Fruit fly (Drosophila melanogaster) whole organism, wandering third instar larva: ENCODE results near the gene CG33095.

Experiments
- CG9705 ChIP-seq: fragments of 200-800 bp; sonication (Bioruptor generic); optimal IDR thresholded peaks from 2 replicates; lab custom pipeline; 2018; ENCODE audit warnings: missing biosample characterization, mild to moderate bottlenecking, missing genetic modification characterization
- Dif ChIP-seq: fragments of 200-275, 200-300 bp; sonication (Bioruptor generic); optimal IDR thresholded peaks from 2 replicates; lab custom pipeline; 2018; ENCODE audit warnings: missing biosample characterization, missing genetic modification characterization; ENCODE audit not compliant: partially characterized antibody
- Rel ChIP-seq, 2 experiments: fragments of 200-800 bp; sonication (Bioruptor generic) in 1 of 2; optimal IDR thresholded peaks; 2 replicates in 1 of 2; 3 replicates in 1 of 2; lab custom pipeline; 2016 to 2019; ENCODE audit warnings: mild to moderate bottlenecking in 2 of 2, missing biosample characterization in 2 of 2, missing genetic modification characterization in 2 of 2, moderate library complexity in 1 of 2
- br ChIP-seq: fragments of 200-800 bp; sonication (Bioruptor generic); optimal IDR thresholded peaks from 2 replicates; lab custom pipeline; 2016; ENCODE audit warnings: missing biosample characterization, missing genetic modification characterization
- dl ChIP-seq, 2 experiments: fragments of 175-275, 200-275 bp in 1 of 2; fragments of 200-275 bp in 1 of 2; sonication (Bioruptor generic); optimal IDR thresholded peaks; lab custom pipeline; 2018; ENCODE audit warnings: mild to moderate bottlenecking in 2 of 2, missing biosample characterization in 2 of 2, missing genetic modification characterization in 2 of 2, moderate library complexity in 2 of 2; ENCODE audit not compliant: partially characterized antibody in 2 of 2, insufficient read depth in 1 of 2
- rgr ChIP-seq: fragments of 200-800 bp; sonication (Bioruptor generic); optimal IDR thresholded peaks from 3 replicates; lab custom pipeline; 2016; ENCODE audit warnings: missing biosample characterization, mild to moderate bottlenecking, missing genetic modification characterization

DNA sequence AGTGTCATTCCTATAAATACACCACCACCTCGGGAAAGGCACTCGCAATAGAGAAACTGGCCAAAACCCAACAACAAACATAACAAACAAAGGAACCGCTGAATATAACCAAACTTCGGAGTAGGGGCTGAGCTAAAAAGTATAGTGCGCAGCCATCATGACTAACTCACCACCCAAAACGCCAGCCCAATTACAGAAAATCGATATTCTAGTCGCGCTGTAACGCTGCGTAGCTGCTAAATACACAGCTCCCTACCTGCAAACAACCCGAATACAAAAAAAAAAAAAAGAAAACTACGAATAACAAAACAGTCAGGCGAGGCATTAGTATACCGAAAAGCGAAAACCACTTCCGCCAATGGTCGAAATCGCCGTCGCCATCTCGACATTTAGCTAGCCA lies 46.8 kb upstream of the CG33095 start:
- no peak for TF ChIP-seq br (GFP tag; lab: Kevin White, UChicago)
- TF ChIP-seq dl (GFP tag; optimal IDR thresholded peaks at IDR 0.05; lab: Kevin White, UChicago; ENCODE audit: insufficient read depth in 1 of 2, partially characterized antibody in 2 of 2): no peak
- TF ChIP-seq CG9705: no peak
- no peak for TF ChIP-seq rgr (GFP tag; lab: Kevin White, UChicago)
- no peak for TF ChIP-seq Dif (GFP tag; lab: Kevin White, UChicago)
- TF ChIP-seq Rel (GFP tag; optimal IDR thresholded peaks at IDR 0.05; lab: Kevin White, UChicago): no peak
- TF ChIP-seq Rel (tag; optimal IDR thresholded peaks at IDR 0.05; lab: Kevin White, UChicago): no peak
